Worm (Caenorhabditis elegans): ENCODE results near the gene T05A7.12.

T05A7.12 gene

ce11 chrII:4663186-4663585 is at the start of gene T05A7.12:
TSS of gene T05A7.12 (minus strand) at chrII:4663286.
- TF ChIP-seq blmp-1 (tag; optimal IDR thresholded peaks at IDR 0.05) (no peak), lin-32 (GFP tag; optimal IDR thresholded peaks at IDR 0.05) (no peak), zip-8 (tag; optimal IDR thresholded peaks at IDR 0.05) (no peak), nhr-237 (tag; optimal IDR thresholded peaks at IDR 0.05) (no peak), ham-2 (GFP tag; optimal IDR thresholded peaks at IDR 0.05) (no peak), mep-1 (tag; optimal IDR thresholded peaks at IDR 0.05) (no peak), nhr-28 (tag; optimal IDR thresholded peaks at IDR 0.05) (no peak), unc-62 (GFP tag; optimal IDR thresholded peaks at IDR 0.05) (no peak), mls-2 (tag; optimal IDR thresholded peaks at IDR 0.05) (no peak), unc-39 (tag; optimal IDR thresholded peaks at IDR 0.05) (no peak), ceh-83 (GFP tag; optimal IDR thresholded peaks at IDR 0.05) (no peak), nhr-2 (tag; optimal IDR thresholded peaks at IDR 0.05) (no peak), sem-2 (GFP tag; optimal IDR thresholded peaks at IDR 0.05) (no peak), pha-4 (tag; optimal IDR thresholded peaks at IDR 0.05) (no peak), unc-120 (tag; optimal IDR thresholded peaks at IDR 0.05; ENCODE audit: poor library complexity, severe bottlenecking) (no peak), elt-3 (tag; optimal IDR thresholded peaks at IDR 0.05) (no peak), snpc-4 (tag; optimal IDR thresholded peaks at IDR 0.05) (no peak), nhr-12 (tag; optimal IDR thresholded peaks at IDR 0.05) (no peak)

DNA sequence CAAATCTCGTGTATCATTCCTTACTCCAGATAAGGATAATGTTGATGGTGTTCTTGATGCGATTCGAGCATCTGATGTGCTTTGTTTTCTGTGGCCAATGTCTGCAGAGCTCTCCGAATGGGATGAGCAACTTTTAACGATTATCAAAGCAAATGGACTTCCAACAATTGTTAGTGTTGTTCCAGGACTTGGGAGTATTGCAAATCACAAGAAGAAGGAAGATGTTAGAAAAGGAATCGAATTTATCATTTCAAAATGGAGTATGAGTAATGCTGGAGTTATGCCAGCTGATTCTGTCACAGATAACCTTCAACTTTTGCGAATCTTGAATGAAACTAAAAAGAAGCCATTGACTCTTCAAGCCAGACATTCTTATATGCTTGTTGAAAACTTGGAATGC is 47.7 kb upstream of the T05A7.12 start:
- TF ChIP-seq nhr-12 (tag; optimal IDR thresholded peaks at IDR 0.05) (no peak), lsy-2 (tag; optimal IDR thresholded peaks at IDR 0.05) (no peak), unc-62 (GFP tag; optimal IDR thresholded peaks at IDR 0.05) (no peak), ceh-83 (GFP tag; optimal IDR thresholded peaks at IDR 0.05) (no peak), mep-1 (tag; optimal IDR thresholded peaks at IDR 0.05) (no peak), drap-1 (GFP tag; optimal IDR thresholded peaks at IDR 0.05) (no peak), blmp-1 (tag; optimal IDR thresholded peaks at IDR 0.05) (no peak), ceh-39 (tag; optimal IDR thresholded peaks at IDR 0.05) (no peak), snpc-4 (tag; optimal IDR thresholded peaks at IDR 0.05) (no peak), nhr-28 (tag; optimal IDR thresholded peaks at IDR 0.05) (no peak), M03D4.4 (tag; optimal IDR thresholded peaks at IDR 0.05) (no peak), hlh-1 (tag; optimal IDR thresholded peaks at IDR 0.05) (no peak), ces-1 (GFP tag; optimal IDR thresholded peaks at IDR 0.05) (no peak), mab-5 (tag; optimal IDR thresholded peaks at IDR 0.05) (no peak), tbx-8 (GFP tag; optimal IDR thresholded peaks at IDR 0.05) (no peak), sem-2 (GFP tag; optimal IDR thresholded peaks at IDR 0.05) (no peak), ztf-11 (tag; optimal IDR thresholded peaks at IDR 0.05) (no peak), elt-3 (tag; optimal IDR thresholded peaks at IDR 0.05) (no peak), nhr-2 (tag; optimal IDR thresholded peaks at IDR 0.05) (no peak), unc-39 (tag; optimal IDR thresholded peaks at IDR 0.05) (no peak)

DNA sequence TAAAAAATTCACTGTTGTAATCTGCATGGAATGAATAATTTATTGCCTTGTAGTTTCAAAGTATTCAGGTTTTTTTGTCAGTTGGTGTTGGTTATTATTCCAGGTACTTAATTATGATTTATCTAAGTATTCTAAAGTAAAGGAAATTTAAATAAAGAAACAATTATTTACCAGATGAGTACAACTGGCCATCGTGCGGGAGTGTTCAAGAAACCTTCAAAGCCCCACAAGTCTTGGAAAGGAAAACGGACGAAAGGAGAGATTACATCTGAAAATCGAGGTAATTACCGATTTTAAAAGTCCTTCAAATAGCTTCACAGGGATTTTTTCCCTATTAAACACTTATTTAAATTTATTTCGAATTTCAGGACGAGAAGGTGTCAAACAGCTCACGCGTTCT is 47.0 kb upstream of the T05A7.12 start, which contains the start of gene tag-151:
TSS of gene tag-151 (plus strand) at position 158 of the 400 bp plus-strand sequence.
- no peak for TF ChIP-seq nhr-2 (tag; optimal IDR thresholded peaks at IDR 0.05)
- TF ChIP-seq ceh-83 (GFP tag; optimal IDR thresholded peaks at IDR 0.05): no peak
- TF ChIP-seq bed-3 (GFP tag; optimal IDR thresholded peaks at IDR 0.05): no peak
- TF ChIP-seq elt-3 (tag; optimal IDR thresholded peaks at IDR 0.05): no peak
- no peak for TF ChIP-seq tbx-8 (GFP tag; optimal IDR thresholded peaks at IDR 0.05)
- no peak for TF ChIP-seq nhr-12 (tag; optimal IDR thresholded peaks at IDR 0.05)
- no peak for TF ChIP-seq unc-39 (tag; optimal IDR thresholded peaks at IDR 0.05)
- no peak for TF ChIP-seq cnd-1 (tag; optimal IDR thresholded peaks at IDR 0.05)
- TF ChIP-seq mep-1 (tag; optimal IDR thresholded peaks at IDR 0.05): no peak
- TF ChIP-seq lsy-2 (tag; optimal IDR thresholded peaks at IDR 0.05): no peak
- no peak for TF ChIP-seq snpc-4 (tag; optimal IDR thresholded peaks at IDR 0.05)
- no peak for TF ChIP-seq unc-62 (GFP tag; optimal IDR thresholded peaks at IDR 0.05)
- TF ChIP-seq lin-32 (GFP tag; optimal IDR thresholded peaks at IDR 0.05): no peak
- no peak for TF ChIP-seq nhr-76 (tag; optimal IDR thresholded peaks at IDR 0.05)
- no peak for TF ChIP-seq nhr-237 (tag; optimal IDR thresholded peaks at IDR 0.05)

ce11 chrII:4706359-4706871 is 43.3 kb upstream of the T05A7.12 start, which contains the start of the genes F10G7.9 and tsn-1:
TSS of gene F10G7.9 (minus strand) at chrII:4706485.
TSS of gene tsn-1 (plus strand) at chrII:4706821.
- TF ChIP-seq elt-3 (tag; optimal IDR thresholded peaks at IDR 0.05) (no peak), lsy-2 (tag; optimal IDR thresholded peaks at IDR 0.05) (peak; percentile 95), mep-1 (tag; optimal IDR thresholded peaks at IDR 0.05) (peak; percentile 8), lin-13 (tag; optimal IDR thresholded peaks at IDR 0.05) (peak; percentile 20), pha-4 (tag; optimal IDR thresholded peaks at IDR 0.05) (peak; percentile 57)

DNA sequence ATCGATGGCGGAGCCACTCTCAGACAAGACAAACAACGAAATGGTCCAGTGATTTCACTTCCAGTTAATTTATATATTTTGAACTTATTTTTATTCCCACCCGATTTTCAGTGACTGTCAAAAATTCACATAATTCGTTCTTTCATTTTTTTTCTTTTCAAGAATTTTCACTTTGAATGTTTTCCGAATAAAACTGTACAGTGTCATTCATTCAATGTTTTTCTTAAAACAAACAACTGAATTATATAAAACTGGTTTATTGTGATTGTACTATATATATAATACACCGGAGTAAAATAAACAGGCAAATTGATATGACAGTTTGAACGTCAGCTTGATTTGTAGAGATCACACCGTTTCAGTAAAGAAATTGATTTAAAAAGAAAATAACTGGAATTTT is 39.9 kb upstream of the T05A7.12 start:
- TF ChIP-seq nhr-12 (tag; optimal IDR thresholded peaks at IDR 0.05) (no peak), tbx-8 (GFP tag; optimal IDR thresholded peaks at IDR 0.05) (no peak), unc-120 (tag; optimal IDR thresholded peaks at IDR 0.05; ENCODE audit: poor library complexity, severe bottlenecking) (no peak), bed-3 (GFP tag; optimal IDR thresholded peaks at IDR 0.05) (no peak), unc-62 (GFP tag; optimal IDR thresholded peaks at IDR 0.05) (no peak), lin-32 (GFP tag; optimal IDR thresholded peaks at IDR 0.05) (no peak)
